Worm (Caenorhabditis elegans) whole organism, mixed stage, embryonic: ENCODE measurements around the gene F27E5.3.

Experiments used
- bed-3 ChIP-seq: fragments of 200-800 bp; sonication (Bioruptor generic); optimal IDR thresholded peaks from 3 replicates; lab custom pipeline; 2018; ENCODE audit warnings: mild to moderate bottlenecking, missing genetic modification characterization, moderate library complexity, missing compliant biosample characterization
- blmp-1 ChIP-seq: fragments of 150-350 bp; optimal IDR thresholded peaks from 2 replicates; lab custom pipeline; 2014; ENCODE audit warnings: missing biosample characterization, missing genetic modification characterization
- ceh-39 ChIP-seq: fragments of 150-350 bp; optimal IDR thresholded peaks from 2 replicates; lab custom pipeline; 2014; ENCODE audit warnings: missing biosample characterization, missing genetic modification characterization
- ceh-43 ChIP-seq: fragments of 200-800 bp; sonication (Bioruptor generic); optimal IDR thresholded peaks from 2 replicates; lab custom pipeline; 2018; ENCODE audit warnings: mild to moderate bottlenecking, missing genetic modification characterization, moderate library complexity, missing compliant biosample characterization
- ceh-83 ChIP-seq: fragments of 200-800 bp; sonication (Bioruptor generic); optimal IDR thresholded peaks from 2 replicates; lab custom pipeline; 2018; ENCODE audit warnings: mild to moderate bottlenecking, missing genetic modification characterization, missing compliant biosample characterization
- ces-1 ChIP-seq: fragments of 150-350 bp; optimal IDR thresholded peaks from 2 replicates; lab custom pipeline; 2014; ENCODE audit warnings: missing biosample characterization, missing genetic modification reagents, missing genetic modification characterization
- cnd-1 ChIP-seq: fragments of 200-800 bp; sonication (Bioruptor generic); optimal IDR thresholded peaks from 2 replicates; lab custom pipeline; 2018; ENCODE audit warnings: mild to moderate bottlenecking, missing genetic modification characterization, missing compliant biosample characterization
- drap-1 ChIP-seq: fragments of 200-800 bp; sonication (Bioruptor generic); optimal IDR thresholded peaks from 3 replicates; lab custom pipeline; 2018; ENCODE audit warnings: mild to moderate bottlenecking, missing genetic modification characterization, missing compliant biosample characterization
- elt-1 ChIP-seq: sonication (generic microtip); optimal IDR thresholded peaks from 2 replicates; lab custom pipeline; 2017; ENCODE audit warnings: missing genetic modification characterization, mild to moderate bottlenecking, missing compliant biosample characterization, antibody characterized with exemption, moderate library complexity, borderline replicate concordance; ENCODE audit not compliant: insufficient read depth
- elt-3 ChIP-seq: fragments of 150-350 bp; optimal IDR thresholded peaks from 2 replicates; lab custom pipeline; 2014; ENCODE audit warnings: missing biosample characterization, missing genetic modification characterization
- flh-1 ChIP-seq: fragments of 200-800 bp; sonication (Bioruptor generic); optimal IDR thresholded peaks from 2 replicates; lab custom pipeline; 2018; ENCODE audit warnings: mild to moderate bottlenecking, missing genetic modification characterization, moderate library complexity, missing compliant biosample characterization
- ham-2 ChIP-seq: fragments of 200-800 bp; sonication (Bioruptor generic); optimal IDR thresholded peaks from 2 replicates; lab custom pipeline; 2018; ENCODE audit warnings: mild to moderate bottlenecking, missing genetic modification characterization, missing compliant biosample characterization
- hlh-1 ChIP-seq: fragments of 150-350 bp; optimal IDR thresholded peaks from 2 replicates; lab custom pipeline; 2014; ENCODE audit warnings: missing biosample characterization, missing genetic modification reagents, missing genetic modification characterization
- lin-13 ChIP-seq: fragments of 150-350 bp; optimal IDR thresholded peaks from 2 replicates; lab custom pipeline; 2014; ENCODE audit warnings: missing biosample characterization, missing genetic modification characterization
- lsy-2 ChIP-seq: fragments of 150-350 bp; optimal IDR thresholded peaks from 2 replicates; lab custom pipeline; 2014; ENCODE audit warnings: missing biosample characterization, missing genetic modification characterization
- mab-5 ChIP-seq: fragments of 150-350 bp; optimal IDR thresholded peaks from 2 replicates; lab custom pipeline; 2014; ENCODE audit warnings: missing biosample characterization, missing genetic modification characterization
- mep-1 ChIP-seq: fragments of 150-350 bp; optimal IDR thresholded peaks from 2 replicates; lab custom pipeline; 2017; ENCODE audit warnings: missing biosample characterization, missing genetic modification reagents, missing genetic modification characterization, inconsistent platforms
- nhr-12 ChIP-seq: fragments of 150-350 bp; optimal IDR thresholded peaks from 2 replicates; lab custom pipeline; 2014; ENCODE audit warnings: missing biosample characterization, missing genetic modification characterization
- nhr-2 ChIP-seq: fragments of 150-350 bp; optimal IDR thresholded peaks from 2 replicates; lab custom pipeline; 2014; ENCODE audit warnings: missing biosample characterization, missing genetic modification characterization
- nhr-237 ChIP-seq: fragments of 150-350 bp; optimal IDR thresholded peaks from 2 replicates; lab custom pipeline; 2014; ENCODE audit warnings: missing biosample characterization, missing genetic modification characterization
- nhr-76 ChIP-seq: sonication (generic microtip); optimal IDR thresholded peaks from 2 replicates; lab custom pipeline; 2017; ENCODE audit warnings: missing biosample characterization, missing genetic modification characterization
- pha-4 ChIP-seq: fragments of 150-350 bp; optimal IDR thresholded peaks from 2 replicates; lab custom pipeline; 2018; ENCODE audit warnings: missing biosample characterization, missing genetic modification reagents, missing genetic modification characterization
- sem-2 ChIP-seq: fragments of 200-800 bp; sonication (Bioruptor generic); optimal IDR thresholded peaks from 2 replicates; lab custom pipeline; 2018; ENCODE audit warnings: mild to moderate bottlenecking, missing genetic modification characterization, missing compliant biosample characterization
- snpc-4 ChIP-seq: fragments of 150-350 bp; optimal IDR thresholded peaks from 2 replicates; lab custom pipeline; 2014; ENCODE audit warnings: missing biosample characterization, missing genetic modification characterization
- sptf-1 ChIP-seq: sonication (generic microtip); optimal IDR thresholded peaks from 2 replicates; lab custom pipeline; 2017; ENCODE audit warnings: mild to moderate bottlenecking, missing genetic modification characterization, moderate library complexity, missing compliant biosample characterization
- tbx-8 ChIP-seq: fragments of 200-800 bp; sonication (Bioruptor generic); optimal IDR thresholded peaks from 2 replicates; lab custom pipeline; 2018; ENCODE audit warnings: mild to moderate bottlenecking, missing genetic modification characterization, moderate library complexity, missing compliant biosample characterization
- unc-120 ChIP-seq: sonication (generic microtip); optimal IDR thresholded peaks from 2 replicates; lab custom pipeline; 2017; ENCODE audit warnings: missing genetic modification characterization, missing compliant biosample characterization; ENCODE audit not compliant: poor library complexity, severe bottlenecking
- unc-62 ChIP-seq: fragments of 150-350 bp; optimal IDR thresholded peaks from 2 replicates; lab custom pipeline; 2014; ENCODE audit warnings: missing biosample characterization, missing genetic modification reagents, missing genetic modification characterization
- zip-8 ChIP-seq: fragments of 150-350 bp; optimal IDR thresholded peaks from 2 replicates; lab custom pipeline; 2014; ENCODE audit warnings: missing biosample characterization, missing genetic modification characterization
- ztf-11 ChIP-seq: fragments of 150-350 bp; optimal IDR thresholded peaks from 2 replicates; lab custom pipeline; 2014; ENCODE audit warnings: missing biosample characterization, missing genetic modification characterization

The F27E5.3 gene

ce11 chrII:10147502-10147901 is 3.5 kb upstream of the F27E5.3 start:
- TF ChIP-seq nhr-76 (tag; lab: Kevin White, UChicago) (no peak), sptf-1 (tag; lab: Kevin White, UChicago) (no peak), blmp-1 (tag; lab: Kevin White, UChicago) (no peak), mab-5 (tag; lab: Kevin White, UChicago) (no peak), lin-13 (no peak), ceh-43 (GFP tag; lab: Kevin White, UChicago) (no peak), unc-120 (no peak), mep-1 (tag; lab: Kevin White, UChicago) (no peak), elt-3 (no peak), tbx-8 (no peak), flh-1 (GFP tag; lab: Kevin White, UChicago) (no peak), nhr-12 (tag; lab: Kevin White, UChicago) (no peak), lsy-2 (tag; lab: Kevin White, UChicago) (no peak), sem-2 (no peak), cnd-1 (tag; lab: Kevin White, UChicago) (no peak), ces-1 (GFP tag; lab: Kevin White, UChicago) (no peak)
- TF ChIP-seq, all 35 proteins: peak for 0

- peak; percentile 71 for TF ChIP-seq lsy-2 (tag; lab: Kevin White, UChicago)
- TF ChIP-seq sem-2 = no peak
Measured at ce11 chrII:10146488-10146887, 2.5 kb upstream of the F27E5.3 start, which contains the start of gene pax-3. TSS of gene pax-3 (plus strand) at chrII:10146570.

- TF ChIP-seq zip-8 (tag; lab: Kevin White, UChicago) (no peak), bed-3 (GFP tag; lab: Kevin White, UChicago) (no peak), ztf-11 (tag; lab: Kevin White, UChicago) (no peak), unc-62 (GFP tag; lab: Kevin White, UChicago) (no peak), sem-2 (no peak), elt-3 (no peak), ceh-83 (no peak), drap-1 (GFP tag; lab: Kevin White, UChicago) (no peak)
Measured at ce11 chrII:10139177-10139640, 4.8 kb downstream of the F27E5.3 start, which contains the start of gene asah-2. TSS of gene asah-2 (plus strand) at chrII:10139590.

- TF ChIP-seq elt-1 (tag; lab: Kevin White, UChicago) (no peak), tbx-8 (no peak), unc-120 (no peak), hlh-1 (tag; lab: Kevin White, UChicago) (no peak), elt-3 (no peak), nhr-237 (tag; lab: Kevin White, UChicago) (no peak), mep-1 (tag; lab: Kevin White, UChicago) (no peak), nhr-2 (no peak), ceh-39 (tag; lab: Kevin White, UChicago) (no peak), ceh-43 (GFP tag; lab: Kevin White, UChicago) (no peak), sem-2 (no peak), lsy-2 (tag; lab: Kevin White, UChicago) (no peak), mab-5 (tag; lab: Kevin White, UChicago) (no peak), bed-3 (GFP tag; lab: Kevin White, UChicago) (no peak), pha-4 (tag; lab: Kevin White, UChicago) (no peak), nhr-12 (tag; lab: Kevin White, UChicago) (no peak), ztf-11 (tag; lab: Kevin White, UChicago) (no peak), ceh-83 (no peak), ham-2 (GFP tag; lab: Kevin White, UChicago) (no peak), snpc-4 (no peak)
- TF ChIP-seq, all 35 proteins: peak for 0
Measured at ce11 chrII:10137358-10137757, 6.6 kb downstream of the F27E5.3 start, which contains the start of gene phg-1. TSS of gene phg-1 (plus strand) at chrII:10137658.

ce11 chrII:10136771-10137170 is 7.2 kb downstream of the F27E5.3 start:
- TF ChIP-seq pha-4 (tag; lab: Kevin White, UChicago) (peak; percentile 69), nhr-237 (tag; lab: Kevin White, UChicago) (peak; percentile 11), mep-1 (tag; lab: Kevin White, UChicago) (no peak)
